Worm (Caenorhabditis elegans) whole organism, L1 larva: ENCODE results near the gene F57F4.1.

Experiments used
- C04F5.9 ChIP-seq: sonication (generic microtip); optimal IDR thresholded peaks from 2 replicates; lab custom pipeline; 2016; ENCODE audit warnings: missing genetic modification characterization, missing compliant biosample characterization
- C16A3.4 ChIP-seq: fragments of 150-350 bp; optimal IDR thresholded peaks from 2 replicates; lab custom pipeline; 2014; ENCODE audit warnings: missing biosample characterization, missing genetic modification characterization
- C34B4.2 ChIP-seq: sonication (generic microtip); optimal IDR thresholded peaks from 2 replicates; lab custom pipeline; 2017; ENCODE audit warnings: mild to moderate bottlenecking, missing genetic modification characterization, missing compliant biosample characterization
- alr-1 ChIP-seq: fragments of 200-800 bp; sonication (Bioruptor generic); optimal IDR thresholded peaks from 2 replicates; lab custom pipeline; 2018; ENCODE audit warnings: borderline replicate concordance, mild to moderate bottlenecking, missing genetic modification characterization, missing compliant biosample characterization
- aly-2 ChIP-seq: fragments of 150-350 bp; optimal IDR thresholded peaks from 2 replicates; lab custom pipeline; 2014; ENCODE audit warnings: missing biosample characterization, missing genetic modification characterization
- ama-1 ChIP-seq: fragments of 150-350 bp; optimal IDR thresholded peaks from 2 replicates; lab custom pipeline; 2014
- blmp-1 ChIP-seq: fragments of 150-350 bp; optimal IDR thresholded peaks from 2 replicates; lab custom pipeline; 2014; ENCODE audit warnings: missing biosample characterization, missing genetic modification characterization
- efl-1 ChIP-seq, 4 experiments: fragments of 150-350 bp; optimal IDR thresholded peaks in 3 of 4; peaks in 1 of 4; 1 replicate in 1 of 4; 2 replicates in 3 of 4; lab custom pipeline; 2014; ENCODE audit warnings: missing biosample characterization in 2 of 4, missing genetic modification characterization in 2 of 4, missing genetic modification reagents in 2 of 4
- efl-3 ChIP-seq: fragments of 200-800 bp; sonication (Bioruptor generic); optimal IDR thresholded peaks from 2 replicates; lab custom pipeline; 2018; ENCODE audit warnings: mild to moderate bottlenecking, missing genetic modification characterization, missing compliant biosample characterization
- elt-2 ChIP-seq: sonication (generic microtip); optimal IDR thresholded peaks from 2 replicates; lab custom pipeline; 2016; ENCODE audit warnings: missing genetic modification characterization, mild to moderate bottlenecking, inconsistent platforms, missing compliant biosample characterization, missing genetic modification reagents
- fkh-10 ChIP-seq: sonication (generic microtip); optimal IDR thresholded peaks from 2 replicates; lab custom pipeline; 2017; ENCODE audit warnings: missing biosample characterization, missing genetic modification reagents, missing genetic modification characterization
- fkh-8 ChIP-seq: sonication (generic microtip); optimal IDR thresholded peaks from 2 replicates; lab custom pipeline; 2016; ENCODE audit warnings: mild to moderate bottlenecking, missing genetic modification characterization, missing compliant biosample characterization
- grh-1 ChIP-seq: fragments of 200-800 bp; sonication (Bioruptor generic); IDR thresholded peaks from 2 replicates; pipeline ENCODE4 v1.3.6; 2022; ENCODE audit warnings: missing genetic modification reagents, missing genetic modification characterization, missing compliant biosample characterization
- hlh-4 ChIP-seq: sonication (generic microtip); optimal IDR thresholded peaks from 2 replicates; lab custom pipeline; 2016; ENCODE audit warnings: mild to moderate bottlenecking, missing genetic modification characterization, missing compliant biosample characterization
- isw-1 ChIP-seq: fragments of 200-800 bp; sonication (Bioruptor generic); IDR thresholded peaks from 2 replicates; pipeline ENCODE4 v1.3.6; 2022; ENCODE audit warnings: missing genetic modification characterization, missing compliant biosample characterization
- jun-1 ChIP-seq: fragments of 150-350 bp; optimal IDR thresholded peaks from 2 replicates; lab custom pipeline; 2014; ENCODE audit warnings: missing biosample characterization, missing genetic modification reagents, missing genetic modification characterization
- lin-14 ChIP-seq: fragments of 200-800 bp; sonication (Bioruptor generic); optimal IDR thresholded peaks from 2 replicates; lab custom pipeline; 2018; ENCODE audit warnings: mild to moderate bottlenecking, missing genetic modification characterization, moderate library complexity, missing compliant biosample characterization
- lin-15B ChIP-seq: fragments of 150-350 bp; sonication (generic microtip); optimal IDR thresholded peaks from 3 replicates; lab custom pipeline; 2014; ENCODE audit warnings: missing biosample characterization, missing genetic modification characterization
- lin-35 ChIP-seq, 2 experiments: fragments of 150-350 bp; optimal IDR thresholded peaks; 2 replicates each; lab custom pipeline; 2014; ENCODE audit warnings: missing biosample characterization in 2 of 2, missing genetic modification characterization in 2 of 2, missing genetic modification reagents in 2 of 2
- lsy-2 ChIP-seq, 2 experiments: fragments of 150-350 bp; optimal IDR thresholded peaks; 2 replicates each; lab custom pipeline; 2014; ENCODE audit warnings: missing biosample characterization in 2 of 2, missing genetic modification characterization in 2 of 2
- mab-9 ChIP-seq: fragments of 200-800 bp; sonication (Bioruptor generic); IDR thresholded peaks from 2 replicates; pipeline ENCODE4 v1.3.6; 2022; ENCODE audit warnings: missing genetic modification reagents, missing genetic modification characterization, missing compliant biosample characterization
- mef-2 ChIP-seq: fragments of 150-350 bp; optimal IDR thresholded peaks from 2 replicates; lab custom pipeline; 2014; ENCODE audit warnings: missing biosample characterization, missing genetic modification characterization
- nhr-11 ChIP-seq: fragments of 150-350 bp; optimal IDR thresholded peaks from 2 replicates; lab custom pipeline; 2014; ENCODE audit warnings: missing biosample characterization, missing genetic modification characterization
- nhr-19 ChIP-seq: fragments of 200-800 bp; sonication (Bioruptor generic); conservative IDR thresholded peaks from 2 replicates; pipeline ENCODE4 v1.3.6; 2022; ENCODE audit warnings: missing genetic modification characterization, missing compliant biosample characterization
- nhr-20 ChIP-seq: sonication (generic microtip); optimal IDR thresholded peaks from 2 replicates; lab custom pipeline; 2016; ENCODE audit warnings: mild to moderate bottlenecking, missing genetic modification characterization, missing compliant biosample characterization
- nhr-76 ChIP-seq: sonication (generic microtip); optimal IDR thresholded peaks from 2 replicates; lab custom pipeline; 2017; ENCODE audit warnings: missing biosample characterization, missing genetic modification characterization
- nhr-84 ChIP-seq: sonication (generic microtip); optimal IDR thresholded peaks from 2 replicates; lab custom pipeline; 2017; ENCODE audit warnings: missing biosample characterization, missing genetic modification characterization
- nhr-85 ChIP-seq: sonication (generic microtip); peaks from one replicate; lab custom pipeline; 2016; ENCODE audit warnings: missing genetic modification characterization, inconsistent platforms, missing compliant biosample characterization
- pag-3 ChIP-seq: sonication (generic microtip); optimal IDR thresholded peaks from 2 replicates; lab custom pipeline; 2017; ENCODE audit warnings: missing genetic modification characterization, mild to moderate bottlenecking, missing compliant biosample characterization, antibody characterized with exemption, borderline replicate concordance; ENCODE audit not compliant: insufficient read depth
- skn-1 ChIP-seq: fragments of 150-350 bp; optimal IDR thresholded peaks from 2 replicates; lab custom pipeline; 2014; ENCODE audit warnings: missing biosample characterization, missing genetic modification characterization
- sox-4 ChIP-seq: sonication (generic microtip); optimal IDR thresholded peaks from 2 replicates; lab custom pipeline; 2016; ENCODE audit warnings: missing genetic modification characterization, missing compliant biosample characterization
- unc-130 ChIP-seq: fragments of 150-350 bp; optimal IDR thresholded peaks from 2 replicates; lab custom pipeline; 2017; ENCODE audit warnings: missing biosample characterization, missing genetic modification characterization, inconsistent platforms
- unc-30 ChIP-seq: sonication (generic microtip); optimal IDR thresholded peaks from 2 replicates; lab custom pipeline; 2017; ENCODE audit warnings: missing biosample characterization, missing genetic modification characterization
- unc-62 ChIP-seq: fragments of 150-350 bp; optimal IDR thresholded peaks from 2 replicates; lab custom pipeline; 2014; ENCODE audit warnings: missing biosample characterization, missing genetic modification reagents, missing genetic modification characterization
- xbp-1 ChIP-seq: sonication (generic microtip); optimal IDR thresholded peaks from 2 replicates; lab custom pipeline; 2016; ENCODE audit warnings: missing genetic modification characterization, missing compliant biosample characterization
- zag-1 ChIP-seq: fragments of 150-350 bp; optimal IDR thresholded peaks from 2 replicates; lab custom pipeline; 2014; ENCODE audit warnings: missing biosample characterization, missing genetic modification characterization
- zip-4 ChIP-seq: fragments of 200-800 bp; sonication (Bioruptor generic); optimal IDR thresholded peaks from 2 replicates; lab custom pipeline; 2018; ENCODE audit warnings: mild to moderate bottlenecking, missing genetic modification characterization, moderate library complexity, missing compliant biosample characterization

The F57F4.1 gene

ce11 chrV:6349597-6349996 lies 40.7 kb upstream of the F57F4.1 start (continued):
- no peak for TF ChIP-seq pag-3 (tag; lab: Kevin White, UChicago)
- no peak for TF ChIP-seq C04F5.9 (tag; lab: Kevin White, UChicago)
- TF ChIP-seq fkh-8: no peak
- TF ChIP-seq aly-2 (tag; lab: Kevin White, UChicago): no peak
- no peak for TF ChIP-seq skn-1
- TF ChIP-seq lin-15B (tag; lab: Kevin White, UChicago): no peak
- no peak for TF ChIP-seq efl-3 (GFP tag; lab: Kevin White, UChicago)
- peak in 1 of 2 experiments; percentile 13 for TF ChIP-seq lin-35 (GFP tag; optimal IDR thresholded peaks at IDR 0.05; lab: Kevin White, UChicago)
- TF ChIP-seq C16A3.4 (tag; lab: Kevin White, UChicago): no peak
- TF ChIP-seq hlh-4 (tag; lab: Kevin White, UChicago): no peak
- no peak for TF ChIP-seq nhr-11 (tag; lab: Kevin White, UChicago)
- TF ChIP-seq nhr-20 (tag; lab: Kevin White, UChicago): peak; percentile 58
- TF ChIP-seq xbp-1 (tag; lab: Kevin White, UChicago): no peak
- no peak for TF ChIP-seq mef-2 (tag; lab: Kevin White, UChicago)

ce11 chrV:6350109-6350508 lies 40.2 kb upstream of the F57F4.1 start:
- TF ChIP-seq unc-130 (tag; lab: Kevin White, UChicago): no peak
- no peak for TF ChIP-seq lsy-2 (tag; optimal IDR thresholded peaks at IDR 0.05; lab: Kevin White, UChicago)
- no peak for TF ChIP-seq isw-1 (GFP tag; lab: Robert Waterston, UW)
- no peak for TF ChIP-seq lin-35 (GFP tag; optimal IDR thresholded peaks at IDR 0.05; lab: Kevin White, UChicago)
- TF ChIP-seq unc-30 (tag; lab: Kevin White, UChicago): no peak
- no peak for TF ChIP-seq grh-1 (GFP tag; lab: Robert Waterston, UW)
- no peak for TF ChIP-seq zag-1 (tag; lab: Kevin White, UChicago)
- no peak for TF ChIP-seq ama-1 (lab: Kevin White, UChicago)
- TF ChIP-seq alr-1 (tag; lab: Kevin White, UChicago): no peak
- no peak for TF ChIP-seq mab-9
- TF ChIP-seq nhr-19 (GFP tag; lab: Robert Waterston, UW): no peak
- TF ChIP-seq unc-62 (GFP tag; lab: Kevin White, UChicago): no peak
- TF ChIP-seq zip-4 (GFP tag; lab: Kevin White, UChicago): no peak
- no peak for TF ChIP-seq nhr-76 (tag; lab: Kevin White, UChicago)
- TF ChIP-seq lin-14 (GFP tag; lab: Kevin White, UChicago): peak; percentile 47
- TF ChIP-seq blmp-1 (tag; lab: Kevin White, UChicago): peak; percentile 65

- TF ChIP-seq blmp-1 (tag; lab: Kevin White, UChicago) (peak; percentile 100), pag-3 (tag; lab: Kevin White, UChicago) (no peak), nhr-11 (tag; lab: Kevin White, UChicago) (no peak), sox-4 (tag; lab: Kevin White, UChicago) (no peak)
Observed at ce11 chrV:6351122-6351521, 39.1 kb upstream of the F57F4.1 start.

DNA sequence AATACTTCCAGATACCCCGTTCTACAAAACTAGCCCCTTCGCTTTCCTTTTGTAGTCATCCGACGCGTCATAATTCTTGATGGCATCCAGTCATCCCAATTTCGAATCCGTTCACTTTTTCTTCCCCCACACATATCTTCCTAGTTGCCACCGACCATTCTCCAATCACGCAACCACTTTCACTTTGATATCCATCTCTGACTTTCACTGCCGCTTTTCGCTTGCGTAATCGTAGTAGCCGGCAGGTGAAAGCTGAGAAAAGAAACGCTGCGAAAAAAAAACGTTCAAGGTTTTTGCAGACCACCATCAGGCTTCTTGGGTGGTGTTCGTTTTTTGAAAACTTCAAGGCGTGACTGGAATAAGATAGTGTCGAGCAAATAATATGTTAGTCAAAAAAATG lies 37.9 kb upstream of the F57F4.1 start:
- TF ChIP-seq blmp-1 (tag; lab: Kevin White, UChicago): peak; percentile 100
- TF ChIP-seq nhr-84: no peak
- TF ChIP-seq nhr-85 (tag; lab: Kevin White, UChicago): peak; percentile 29
- TF ChIP-seq, all 84 proteins: peak for 2

ce11 chrV:6353182-6353780 lies 37.0 kb upstream of the F57F4.1 start:
- TF ChIP-seq nhr-85 (tag; lab: Kevin White, UChicago) (peak; percentile 5), lsy-2 (tag; optimal IDR thresholded peaks at IDR 0.05; lab: Kevin White, UChicago) (no peak), ama-1 (lab: Kevin White, UChicago) (no peak), efl-1 (optimal IDR thresholded peaks at IDR 0.05; lab: Kevin White, UChicago) (no peak), efl-1 (GFP tag; optimal IDR thresholded peaks at IDR 0.05 in 1 of 2; lab: Kevin White, UChicago) (peak in 1 of 2 experiments; percentile 19), blmp-1 (tag; lab: Kevin White, UChicago) (peak; percentile 98), elt-2 (tag; lab: Kevin White, UChicago) (peak; percentile 4), mab-9 (no peak), jun-1 (tag; lab: Kevin White, UChicago) (no peak), fkh-10 (no peak), C34B4.2 (tag; lab: Kevin White, UChicago) (no peak)
